Worm (Caenorhabditis elegans) whole organism, L3 larva: Measurements from ENCODE around the gene hpk-1.

Experiments used
- ceh-9 ChIP-seq: sonication (generic microtip); optimal IDR thresholded peaks from 2 replicates; lab custom pipeline; 2018; ENCODE audit warnings: missing biosample characterization, missing genetic modification characterization
- egl-5 ChIP-seq: fragments of 150-350 bp; optimal IDR thresholded peaks from 2 replicates; lab custom pipeline; 2017; ENCODE audit warnings: missing biosample characterization, missing genetic modification reagents, missing genetic modification characterization, inconsistent platforms
- fkh-10 ChIP-seq: sonication (generic microtip); optimal IDR thresholded peaks from 2 replicates; lab custom pipeline; 2017; ENCODE audit warnings: missing biosample characterization, missing genetic modification reagents, missing genetic modification characterization
- jun-1 ChIP-seq: fragments of 150-350 bp; optimal IDR thresholded peaks from 2 replicates; lab custom pipeline; 2014; ENCODE audit warnings: missing biosample characterization, missing genetic modification reagents, missing genetic modification characterization
- lsy-12 ChIP-seq: sonication (generic microtip); optimal IDR thresholded peaks from 2 replicates; lab custom pipeline; 2016; ENCODE audit warnings: mild to moderate bottlenecking, missing genetic modification characterization, missing compliant biosample characterization
- mdl-1 ChIP-seq: fragments of 150-350 bp; optimal IDR thresholded peaks from 2 replicates; lab custom pipeline; 2014; ENCODE audit warnings: missing biosample characterization, missing genetic modification characterization
- nhr-11 ChIP-seq: fragments of 150-350 bp; optimal IDR thresholded peaks from 2 replicates; lab custom pipeline; 2014; ENCODE audit warnings: missing biosample characterization, missing genetic modification characterization
- nhr-12 ChIP-seq: fragments of 150-350 bp; optimal IDR thresholded peaks from 2 replicates; lab custom pipeline; 2014; ENCODE audit warnings: missing biosample characterization, missing genetic modification characterization
- nhr-77 ChIP-seq: fragments of 150-350 bp; optimal IDR thresholded peaks from 2 replicates; lab custom pipeline; 2014; ENCODE audit warnings: missing biosample characterization, missing genetic modification characterization
- pha-4 ChIP-seq: fragments of 150-350 bp; optimal IDR thresholded peaks from 2 replicates; lab custom pipeline; 2014; ENCODE audit warnings: missing biosample characterization, missing genetic modification reagents, missing genetic modification characterization
- unc-62 ChIP-seq: fragments of 150-350 bp; sonication (generic microtip); optimal IDR thresholded peaks from 4 replicates; lab custom pipeline; 2014; ENCODE audit warnings: missing biosample characterization, missing genetic modification reagents, missing genetic modification characterization

ce11 chrX:4190537-4191144, 26.4 kb downstream of the hpk-1 start, which contains the start of gene vha-12:
- TF ChIP-seq egl-5 (tag; lab: Kevin White, UChicago): peak; percentile 75
- TF ChIP-seq pha-4 (tag; lab: Kevin White, UChicago): peak; percentile 93
- TF ChIP-seq nhr-12 (tag; lab: Kevin White, UChicago): no peak
- peak; percentile 54 for TF ChIP-seq nhr-11 (tag; lab: Kevin White, UChicago)
- no peak for TF ChIP-seq nhr-77 (tag; lab: Kevin White, UChicago)
- no peak for TF ChIP-seq ceh-9 (tag; lab: Kevin White, UChicago)
- TF ChIP-seq lsy-12 (tag; lab: Kevin White, UChicago): peak; percentile 72
- peak; percentile 7 for TF ChIP-seq unc-62
- TF ChIP-seq mdl-1 (tag; lab: Kevin White, UChicago): peak; percentile 19
- peak; percentile 93 for TF ChIP-seq jun-1 (tag; lab: Kevin White, UChicago)
- TF ChIP-seq fkh-10 (GFP tag; lab: Kevin White, UChicago): peak; percentile 59
